Worm (Caenorhabditis elegans): ENCODE measurements around the gene pgm-1.

pgm-1 gene

DNA sequence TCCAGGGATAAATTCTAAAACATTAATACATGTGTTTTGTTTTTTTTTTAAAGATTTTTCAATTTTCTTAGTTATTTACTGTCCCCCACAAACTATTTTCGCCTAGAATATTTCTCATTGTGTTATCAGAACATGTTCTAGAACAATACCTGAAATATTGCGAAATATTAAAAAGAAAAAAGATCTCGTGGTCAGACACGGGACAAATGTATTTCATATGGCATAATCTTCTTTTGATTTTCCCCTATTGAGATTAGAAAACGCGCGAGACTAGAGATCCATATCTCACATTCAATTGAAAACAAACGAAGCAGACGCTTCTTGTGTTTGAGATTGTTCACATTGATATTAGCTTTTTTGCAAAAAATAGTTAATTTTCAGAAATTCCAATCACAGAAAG, 33.1 kb upstream of the pgm-1 start (continued):
- TF ChIP-seq vab-7 (GFP tag; IDR thresholded peaks at IDR 0.05) (no peak), Y48G9A.11 (GFP tag; IDR thresholded peaks at IDR 0.05) (no peak), nhr-10 (tag; optimal IDR thresholded peaks at IDR 0.05) (no peak), nhr-41 (GFP tag; IDR thresholded peaks at IDR 0.05) (no peak), lsy-2 (tag; optimal IDR thresholded peaks at IDR 0.05) (peak in 1 of 2 experiments; percentile 59), dve-1 (tag; optimal IDR thresholded peaks at IDR 0.05; ENCODE audit: insufficient read depth) (peak; percentile 48), dmd-8 (GFP tag; IDR thresholded peaks at IDR 0.05) (no peak), ceh-62 (tag; optimal IDR thresholded peaks at IDR 0.05) (no peak), set-16 (GFP tag; IDR thresholded peaks at IDR 0.05) (no peak), ces-1 (GFP tag; optimal IDR thresholded peaks at IDR 0.05) (no peak), lin-29 (GFP tag; IDR thresholded peaks at IDR 0.05) (no peak), aly-2 (tag; optimal IDR thresholded peaks at IDR 0.05) (no peak), cey-2 (tag; optimal IDR thresholded peaks at IDR 0.05; ENCODE audit: borderline replicate concordance, insufficient read depth) (no peak), ztf-7 (tag; optimal IDR thresholded peaks at IDR 0.05) (no peak), hlh-11 (tag; optimal IDR thresholded peaks at IDR 0.05) (peak; percentile 50), ZK337.2 (GFP tag; IDR thresholded peaks at IDR 0.05) (no peak), daf-19 (GFP tag; conservative IDR thresholded peaks at IDR 0.05) (no peak), Y75B8A.6 (GFP tag; IDR thresholded peaks at IDR 0.05) (no peak), ZK546.5 (tag; optimal IDR thresholded peaks at IDR 0.05) (no peak), zip-11 (GFP tag; IDR thresholded peaks at IDR 0.05) (no peak)

DNA sequence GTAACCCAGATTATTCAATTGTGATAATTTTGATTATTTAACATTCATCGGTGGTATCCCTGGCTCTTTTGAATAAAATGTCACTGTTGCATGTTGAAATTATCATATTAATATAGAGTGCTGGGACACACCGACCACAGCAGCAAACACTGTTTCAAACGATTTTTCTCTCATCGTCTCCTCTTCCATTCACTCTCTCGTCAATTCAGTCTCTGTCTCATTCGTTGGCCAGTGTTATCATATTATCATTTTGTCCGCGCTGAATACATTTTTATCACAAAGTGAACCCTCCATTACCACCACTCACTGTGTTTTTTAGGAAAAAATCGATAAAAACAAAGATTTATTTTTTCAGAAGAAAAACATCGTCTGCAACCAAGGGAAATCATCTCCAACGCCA, 32.2 kb upstream of the pgm-1 start:
- TF ChIP-seq mdl-1 (tag; optimal IDR thresholded peaks at IDR 0.05) (peak in 1 of 2 experiments; percentile 1), R02D3.7 (tag; optimal IDR thresholded peaks at IDR 0.05) (no peak), aly-2 (tag; optimal IDR thresholded peaks at IDR 0.05) (no peak), unc-39 (tag; optimal IDR thresholded peaks at IDR 0.05) (no peak), lim-7 (GFP tag; IDR thresholded peaks at IDR 0.05) (no peak), egl-27 (tag; optimal IDR thresholded peaks at IDR 0.05) (no peak), mdt-29 (GFP tag; IDR thresholded peaks at IDR 0.05) (no peak), zip-11 (GFP tag; IDR thresholded peaks at IDR 0.05) (no peak), nhr-11 (tag; optimal IDR thresholded peaks at IDR 0.05) (no peak), madf-5 (GFP tag; IDR thresholded peaks at IDR 0.05) (no peak), ZK546.5 (tag; optimal IDR thresholded peaks at IDR 0.05) (no peak), ztf-11 (tag; optimal IDR thresholded peaks at IDR 0.05) (no peak), lin-38 (GFP tag; IDR thresholded peaks at IDR 0.05) (no peak), snpc-4 (tag; optimal IDR thresholded peaks at IDR 0.05) (no peak), gei-8 (GFP tag; optimal IDR thresholded peaks at IDR 0.05) (no peak), hmg-1.1 (GFP tag; IDR thresholded peaks at IDR 0.05) (no peak), dpl-1 (GFP tag; optimal IDR thresholded peaks at IDR 0.05) (no peak), F37D6.2 (tag; optimal IDR thresholded peaks at IDR 0.05) (no peak), lin-13 (GFP tag; optimal IDR thresholded peaks at IDR 0.05) (no peak), ces-1 (GFP tag; optimal IDR thresholded peaks at IDR 0.05) (no peak), fos-1 (tag; optimal IDR thresholded peaks at IDR 0.05) (no peak), mxl-3 (GFP tag; optimal IDR thresholded peaks at IDR 0.05) (peak; percentile 61), nhr-48 (tag; optimal IDR thresholded peaks at IDR 0.05) (no peak), D1046.2 (GFP tag; IDR thresholded peaks at IDR 0.05) (no peak), egl-43 (GFP tag; IDR thresholded peaks at IDR 0.05) (no peak), dmd-8 (GFP tag; IDR thresholded peaks at IDR 0.05) (no peak), mxl-2 (GFP tag; conservative IDR thresholded peaks at IDR 0.05) (no peak), vab-7 (GFP tag; IDR thresholded peaks at IDR 0.05) (no peak), nhr-111 (GFP tag; optimal IDR thresholded peaks at IDR 0.05) (no peak), nhr-102 (tag; optimal IDR thresholded peaks at IDR 0.05) (no peak), lin-39 (tag; optimal IDR thresholded peaks at IDR 0.05) (no peak), F26F4.8 (GFP tag; conservative IDR thresholded peaks at IDR 0.05) (no peak), Y105C5A.15 (GFP tag; IDR thresholded peaks at IDR 0.05) (no peak), nhr-28 (tag; optimal IDR thresholded peaks at IDR 0.05) (peak; percentile 78), daf-12 (tag; optimal IDR thresholded peaks at IDR 0.05) (no peak), F44E2.7 (GFP tag; IDR thresholded peaks at IDR 0.05) (no peak), spr-3 (GFP tag; optimal IDR thresholded peaks at IDR 0.05) (no peak), ceh-28 (tag; optimal IDR thresholded peaks at IDR 0.05) (peak; percentile 5)

All from whole organism, L4 larva.